Worm (Caenorhabditis elegans): ENCODE data around the gene fbxa-141.

DNA sequence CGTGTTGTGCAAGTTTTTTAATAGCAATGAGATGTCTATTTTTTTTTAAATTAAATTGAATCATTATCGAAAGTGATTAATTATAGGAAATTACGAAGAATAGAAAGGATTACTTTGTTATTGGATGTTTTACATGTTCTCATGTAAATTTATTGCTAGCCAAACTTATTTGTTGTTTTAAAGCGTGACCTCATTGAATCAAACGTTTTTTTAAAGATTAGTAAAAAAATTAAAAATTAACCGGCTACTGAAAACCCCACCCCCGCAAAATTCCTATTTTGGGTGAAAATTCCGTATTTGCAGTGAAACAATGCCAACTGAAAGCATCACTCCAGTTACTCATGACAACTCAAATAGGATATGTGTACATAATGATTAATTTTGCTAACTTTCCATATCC lies 27.9 kb downstream of the fbxa-141 start, which contains the start of gene M163.8:
- TF ChIP-seq ref-1 (GFP tag; conservative IDR thresholded peaks at IDR 0.05) (no peak), klf-2 (GFP tag; conservative IDR thresholded peaks at IDR 0.05) (no peak), ztf-29 (GFP tag; IDR thresholded peaks at IDR 0.05) (no peak), ztf-23 (GFP tag; IDR thresholded peaks at IDR 0.05) (no peak)

Data from whole organism, midembryonic.